Fruit fly (Drosophila melanogaster) S2 (cell line): ENCODE data around the gene Unr.

Experiments
- CG8478 ChIP-seq: fragments of >200 bp; optimal IDR thresholded peaks from 2 replicates; lab custom pipeline; 2018
- CTCF ChIP-seq, 2 experiments: fragments of >200 bp; optimal IDR thresholded peaks; 2 replicates each; lab custom pipeline; 2018

The Unr gene

dm6 chr3L:8441745-8442575, at the start of gene Unr:
Gene Unr, minus strand, starts transcription at chr3L:8442381.
- no peak for TF ChIP-seq CG8478
- TF ChIP-seq CTCF (optimal IDR thresholded peaks at IDR 0.05; lab: Kevin White, UChicago) = no peak

- TF ChIP-seq CG8478 = no peak
- TF ChIP-seq CTCF (optimal IDR thresholded peaks at IDR 0.05; lab: Kevin White, UChicago) = no peak
Observed at dm6 chr3L:8480944-8481343, 38.8 kb upstream of the Unr start.

dm6 chr3L:8461229-8462004, 19.2 kb upstream of the Unr start:
- no peak for TF ChIP-seq CTCF (optimal IDR thresholded peaks at IDR 0.05; lab: Kevin White, UChicago)
- TF ChIP-seq CG8478 = no peak

dm6 chr3L:8460050-8460878, 18.1 kb upstream of the Unr start:
- no peak for TF ChIP-seq CG8478
- no peak for TF ChIP-seq CTCF (optimal IDR thresholded peaks at IDR 0.05; lab: Kevin White, UChicago)

- no peak for TF ChIP-seq CTCF (optimal IDR thresholded peaks at IDR 0.05; lab: Kevin White, UChicago)
- no peak for TF ChIP-seq CG8478
Observed at dm6 chr3L:8459615-8460004, 17.4 kb upstream of the Unr start.

- TF ChIP-seq CTCF (optimal IDR thresholded peaks at IDR 0.05; lab: Kevin White, UChicago) (no peak), CG8478 (no peak)
Observed at dm6 chr3L:8458767-8459614, 16.8 kb upstream of the Unr start.

dm6 chr3L:8457866-8458766, 15.9 kb upstream of the Unr start:
- TF ChIP-seq CTCF (optimal IDR thresholded peaks at IDR 0.05; lab: Kevin White, UChicago) (no peak), CG8478 (no peak)

- TF ChIP-seq CTCF (optimal IDR thresholded peaks at IDR 0.05; lab: Kevin White, UChicago) (no peak), CG8478 (no peak)
Observed at dm6 chr3L:8456472-8457049, 14.4 kb upstream of the Unr start.

dm6 chr3L:8455015-8455908, 13.1 kb upstream of the Unr start:
- TF ChIP-seq CG8478 (no peak), CTCF (optimal IDR thresholded peaks at IDR 0.05; lab: Kevin White, UChicago) (peak; percentile 36 to 38)

- TF ChIP-seq CTCF (optimal IDR thresholded peaks at IDR 0.05; lab: Kevin White, UChicago) (no peak), CG8478 (no peak)
Observed at dm6 chr3L:8453443-8454360, 11.5 kb upstream of the Unr start.

- no peak for TF ChIP-seq CG8478
- TF ChIP-seq CTCF (optimal IDR thresholded peaks at IDR 0.05; lab: Kevin White, UChicago) = no peak
Observed at dm6 chr3L:8452986-8453385, 10.8 kb upstream of the Unr start.
